Worm (Caenorhabditis elegans) whole organism, early embryonic: ENCODE data around the gene B0252.11.

Experiments used
- B0310.2 ChIP-seq: sonication (generic microtip); optimal IDR thresholded peaks from 2 replicates; lab custom pipeline; 2016; ENCODE audit warnings: mild to moderate bottlenecking, missing genetic modification characterization, missing compliant biosample characterization
- F13C5.2 ChIP-seq: sonication (generic microtip); optimal IDR thresholded peaks from 2 replicates; lab custom pipeline; 2017; ENCODE audit warnings: mild to moderate bottlenecking, missing genetic modification characterization, inconsistent platforms, missing compliant biosample characterization
- aly-1 ChIP-seq: sonication (generic microtip); optimal IDR thresholded peaks from 2 replicates; lab custom pipeline; 2016; ENCODE audit warnings: missing genetic modification characterization, missing compliant biosample characterization
- ama-1 ChIP-seq: fragments of 150-350 bp; optimal IDR thresholded peaks from 2 replicates; lab custom pipeline; 2014
- ceh-13 ChIP-seq: fragments of 200-800 bp; sonication (Bioruptor generic); optimal IDR thresholded peaks from 2 replicates; lab custom pipeline; 2018; ENCODE audit warnings: mild to moderate bottlenecking, missing genetic modification characterization, missing compliant biosample characterization
- ceh-36 ChIP-seq: sonication (generic microtip); optimal IDR thresholded peaks from 2 replicates; lab custom pipeline; 2016; ENCODE audit warnings: missing genetic modification characterization, inconsistent platforms, missing compliant biosample characterization
- ets-7 ChIP-seq: sonication (generic microtip); optimal IDR thresholded peaks from 2 replicates; lab custom pipeline; 2016; ENCODE audit warnings: missing genotype, missing genetic modification characterization, missing compliant biosample characterization
- flt-1 ChIP-seq: fragments of 200-800 bp; sonication (Bioruptor generic); IDR thresholded peaks from 2 replicates; pipeline ENCODE4 v1.3.6; 2022; ENCODE audit warnings: missing genetic modification characterization, missing compliant biosample characterization
- hmbx-1 ChIP-seq: sonication (generic microtip); optimal IDR thresholded peaks from 2 replicates; lab custom pipeline; 2016; ENCODE audit warnings: mild to moderate bottlenecking, missing genetic modification characterization, missing compliant biosample characterization
- hmg-4 ChIP-seq: fragments of 200-800 bp; sonication (Bioruptor generic); optimal IDR thresholded peaks from 2 replicates; lab custom pipeline; 2018; ENCODE audit warnings: mild to moderate bottlenecking, missing genetic modification characterization, missing compliant biosample characterization
- hnd-1 ChIP-seq: sonication (generic microtip); optimal IDR thresholded peaks from 2 replicates; lab custom pipeline; 2016; ENCODE audit warnings: missing genetic modification characterization, missing compliant biosample characterization
- pes-1 ChIP-seq: fragments of 200-800 bp; sonication (Bioruptor generic); IDR thresholded peaks from 2 replicates; pipeline ENCODE4 v1.3.6; 2022; ENCODE audit warnings: missing genetic modification reagents, missing genetic modification characterization, missing compliant biosample characterization
- scrt-1 ChIP-seq: fragments of 200-800 bp; sonication (Bioruptor generic); IDR thresholded peaks from 2 replicates; pipeline ENCODE4 v1.3.6; 2022; ENCODE audit warnings: missing genetic modification characterization, missing compliant biosample characterization
- sea-1 ChIP-seq: fragments of 200-800 bp; sonication (Bioruptor generic); conservative IDR thresholded peaks from 2 replicates; pipeline ENCODE4 v1.3.6; 2022; ENCODE audit warnings: missing genetic modification characterization, missing compliant biosample characterization
- tbx-11 ChIP-seq: fragments of 200-800 bp; sonication (Bioruptor generic); IDR thresholded peaks from 2 replicates; pipeline ENCODE4 v1.3.6; 2022; ENCODE audit warnings: missing genetic modification characterization, missing compliant biosample characterization
- tbx-37 ChIP-seq: fragments of 200-800 bp; sonication (Bioruptor generic); conservative IDR thresholded peaks from 2 replicates; pipeline ENCODE4 v1.3.6; 2022; ENCODE audit warnings: missing genetic modification reagents, missing genetic modification characterization, missing compliant biosample characterization
- tra-4 ChIP-seq: sonication (generic microtip); optimal IDR thresholded peaks from 2 replicates; lab custom pipeline; 2017; ENCODE audit warnings: missing genetic modification characterization, missing compliant biosample characterization

B0252.11 gene

DNA sequence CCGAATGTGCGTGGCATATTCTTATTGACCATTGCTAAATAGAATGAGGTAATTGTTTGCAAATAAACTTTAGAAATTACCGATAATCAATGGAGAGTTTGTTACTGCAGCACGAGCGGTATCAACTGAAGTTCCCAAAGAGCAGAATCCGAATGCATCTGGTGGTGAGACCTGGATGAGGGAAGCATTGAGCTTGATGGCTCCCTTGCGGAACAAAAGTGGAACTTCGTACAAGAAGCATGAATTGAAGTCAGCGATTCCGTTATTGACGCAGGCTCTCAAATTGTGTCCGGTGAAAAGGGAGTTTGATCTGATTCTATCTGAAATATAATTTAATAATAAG lies 28.1 kb downstream of the B0252.11 start:
- TF ChIP-seq hmg-4 (no peak), ceh-13 (GFP tag; lab: Kevin White, UChicago) (no peak), scrt-1 (no peak), tbx-11 (GFP tag; lab: Robert Waterston, UW) (no peak), tbx-37 (GFP tag; lab: Robert Waterston, UW) (no peak), flt-1 (GFP tag; lab: Robert Waterston, UW) (no peak), ets-7 (no peak), ama-1 (lab: Kevin White, UChicago) (no peak), aly-1 (tag; lab: Kevin White, UChicago) (no peak), tra-4 (no peak)

DNA sequence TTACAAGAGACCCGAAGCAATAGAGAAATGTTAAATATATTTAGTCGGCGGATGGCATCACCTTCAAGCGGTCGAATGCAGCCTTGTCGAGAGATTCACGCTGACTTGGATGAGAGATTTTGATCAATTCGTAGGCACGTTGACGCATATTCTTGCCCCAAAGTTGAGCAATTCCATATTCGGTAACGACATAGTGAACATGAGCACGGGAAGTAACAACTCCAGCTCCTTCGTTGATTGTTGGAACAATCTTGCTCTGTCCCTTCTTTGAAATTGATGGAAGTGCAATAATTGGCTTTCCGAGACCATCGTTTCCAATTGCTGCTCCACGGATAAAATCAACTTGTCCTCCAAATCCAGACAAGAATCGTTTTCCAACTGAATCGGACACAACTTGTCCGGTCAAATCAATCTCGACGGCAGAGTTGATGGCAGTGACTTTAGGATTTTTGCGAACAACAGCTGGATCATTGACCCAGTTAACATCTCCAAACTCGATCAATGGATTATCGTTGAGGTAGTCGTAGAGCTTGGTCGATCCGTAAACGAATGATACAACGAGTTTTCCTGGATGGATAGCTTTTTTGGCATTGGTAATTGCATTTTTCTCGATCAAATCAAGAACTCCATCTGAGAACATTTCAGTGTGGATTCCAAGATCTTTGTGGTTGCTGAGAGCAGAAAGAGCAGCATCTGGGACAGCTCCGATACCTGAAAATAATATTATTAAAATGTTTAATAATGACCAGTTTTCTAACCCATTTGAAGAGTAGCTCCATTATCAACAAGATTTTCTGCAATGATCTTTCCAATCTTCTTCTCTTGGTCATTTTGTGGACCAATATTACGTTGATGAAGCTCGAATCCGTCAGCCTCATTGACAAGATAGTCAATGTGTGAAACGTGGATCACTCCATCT lies 28.7 kb downstream of the B0252.11 start:
- TF ChIP-seq tra-4, result no peak
- no peak for TF ChIP-seq ets-7
- no peak for TF ChIP-seq B0310.2
- TF ChIP-seq hmg-4, result no peak
- TF ChIP-seq ama-1 (lab: Kevin White, UChicago), result no peak
- no peak for TF ChIP-seq tbx-11 (GFP tag; lab: Robert Waterston, UW)
- no peak for TF ChIP-seq ceh-36 (tag; lab: Kevin White, UChicago)
- TF ChIP-seq flt-1 (GFP tag; lab: Robert Waterston, UW), result no peak
- no peak for TF ChIP-seq scrt-1

DNA sequence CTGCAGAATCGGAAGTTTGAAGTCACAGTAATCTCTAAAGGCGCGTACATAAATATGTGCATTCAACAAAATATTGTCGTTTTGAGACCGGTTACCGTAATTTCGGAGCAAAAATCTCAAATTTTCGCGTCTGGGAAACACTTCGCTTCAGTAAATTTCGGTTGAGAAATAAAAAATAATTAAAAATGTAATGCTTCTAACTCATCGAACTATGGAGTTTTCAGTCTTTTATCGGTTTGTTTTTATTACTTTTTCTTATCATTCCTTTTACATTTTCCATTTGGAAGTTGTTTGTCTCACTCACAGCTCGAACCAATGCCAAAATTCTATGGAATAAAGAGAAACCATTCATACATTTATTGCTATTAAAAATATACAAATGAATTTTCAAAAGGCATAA lies 29.4 kb downstream of the B0252.11 start:
- no peak for TF ChIP-seq B0310.2
- no peak for TF ChIP-seq ceh-36 (tag; lab: Kevin White, UChicago)
- no peak for TF ChIP-seq sea-1

DNA sequence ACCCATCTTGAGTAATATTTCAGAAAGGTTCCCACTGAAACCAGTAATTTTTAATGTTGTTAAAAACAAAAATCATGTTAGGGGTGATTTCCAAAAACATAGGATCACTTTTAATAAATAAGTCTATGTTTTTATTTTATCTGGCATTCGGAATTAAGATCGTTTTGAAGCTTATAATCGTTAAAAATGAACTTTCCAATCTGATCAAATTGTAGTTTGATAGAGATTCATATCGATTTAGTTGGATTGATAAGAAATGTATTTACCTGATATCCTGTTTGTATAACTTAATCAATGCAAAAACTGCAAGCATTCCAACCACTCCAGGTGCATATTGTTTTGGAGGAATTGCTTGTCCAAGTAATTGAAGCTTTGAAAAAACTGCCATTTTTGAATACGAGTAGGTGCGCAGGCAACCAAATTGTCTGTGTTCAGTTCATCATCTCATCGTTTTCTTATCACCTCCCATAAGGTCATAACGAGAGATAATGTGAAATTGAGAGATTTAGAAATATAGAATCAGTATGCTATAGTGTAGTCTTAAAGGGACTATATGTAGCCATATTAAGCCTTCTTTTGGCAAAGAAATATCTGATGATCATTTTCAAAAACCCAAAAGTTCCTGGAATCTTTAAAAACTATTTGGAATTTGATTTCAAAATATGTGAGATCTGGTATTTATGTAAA lies 30.1 kb downstream of the B0252.11 start, which contains the start of gene pmp-2:
Gene pmp-2 (minus strand): TSS at position 487 of the 687 bp plus-strand sequence.
- TF ChIP-seq flt-1 (GFP tag; lab: Robert Waterston, UW), result no peak
- no peak for TF ChIP-seq ets-7
- TF ChIP-seq sea-1, result no peak
- TF ChIP-seq tra-4, result no peak
- no peak for TF ChIP-seq aly-1 (tag; lab: Kevin White, UChicago)
- TF ChIP-seq hmg-4, result no peak
- no peak for TF ChIP-seq scrt-1
- no peak for TF ChIP-seq F13C5.2 (tag; lab: Kevin White, UChicago)
- no peak for TF ChIP-seq tbx-11 (GFP tag; lab: Robert Waterston, UW)

DNA sequence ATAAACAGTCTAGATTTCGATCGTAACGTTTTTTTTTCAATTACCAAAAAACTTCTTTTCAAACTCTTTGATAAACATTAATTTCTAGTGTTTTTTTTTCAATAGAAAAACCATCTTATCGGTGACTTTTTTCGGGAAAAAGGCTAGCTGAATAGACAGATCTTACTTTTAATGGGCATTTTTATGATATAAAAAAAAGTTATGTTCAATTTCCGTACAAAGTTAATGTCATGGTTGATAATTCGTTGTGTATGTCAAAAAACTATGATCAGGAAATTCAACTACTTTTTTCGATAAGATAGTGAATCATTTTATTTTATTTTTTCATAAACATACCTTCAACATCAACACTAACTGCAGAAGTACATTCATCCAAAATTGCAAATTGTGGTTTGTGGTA lies 33.0 kb downstream of the B0252.11 start:
- TF ChIP-seq aly-1 (tag; lab: Kevin White, UChicago) (no peak), hmbx-1 (tag; lab: Kevin White, UChicago) (no peak), flt-1 (GFP tag; lab: Robert Waterston, UW) (no peak), pes-1 (GFP tag; lab: Robert Waterston, UW) (no peak), F13C5.2 (tag; lab: Kevin White, UChicago) (no peak), hnd-1 (tag; lab: Kevin White, UChicago) (no peak), ceh-36 (tag; lab: Kevin White, UChicago) (no peak), hmg-4 (no peak), tra-4 (no peak), ceh-13 (GFP tag; lab: Kevin White, UChicago) (no peak), ets-7 (no peak), ama-1 (lab: Kevin White, UChicago) (no peak), tbx-11 (GFP tag; lab: Robert Waterston, UW) (no peak), tbx-37 (GFP tag; lab: Robert Waterston, UW) (no peak), B0310.2 (no peak), scrt-1 (no peak), sea-1 (no peak)

DNA sequence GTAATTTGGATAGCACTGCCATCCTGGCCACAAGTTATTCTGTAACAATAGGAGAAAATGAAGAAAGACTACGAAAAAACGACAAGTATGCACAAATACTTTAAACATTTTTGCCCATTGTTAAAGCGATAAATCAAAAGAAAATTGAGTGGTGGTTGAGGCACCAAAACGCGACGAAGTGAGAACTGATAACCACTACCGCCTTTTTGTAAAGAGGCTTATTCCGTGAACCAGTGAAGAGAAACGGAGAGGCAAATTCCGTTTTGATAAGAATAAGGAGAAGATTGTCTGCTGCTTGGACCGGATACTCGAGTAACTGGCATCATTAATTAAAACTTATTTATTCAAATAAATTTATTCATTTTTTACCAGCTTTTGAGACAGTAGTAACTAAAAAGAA lies 33.9 kb downstream of the B0252.11 start, which contains the start of gene pmp-1:
Gene pmp-1 (minus strand): TSS at position 39 of the 400 bp plus-strand sequence.
- TF ChIP-seq tbx-37 (GFP tag; lab: Robert Waterston, UW), result no peak
- TF ChIP-seq ceh-13 (GFP tag; lab: Kevin White, UChicago), result no peak
- TF ChIP-seq F13C5.2 (tag; lab: Kevin White, UChicago), result no peak
- TF ChIP-seq scrt-1, result no peak
- TF ChIP-seq flt-1 (GFP tag; lab: Robert Waterston, UW), result no peak

DNA sequence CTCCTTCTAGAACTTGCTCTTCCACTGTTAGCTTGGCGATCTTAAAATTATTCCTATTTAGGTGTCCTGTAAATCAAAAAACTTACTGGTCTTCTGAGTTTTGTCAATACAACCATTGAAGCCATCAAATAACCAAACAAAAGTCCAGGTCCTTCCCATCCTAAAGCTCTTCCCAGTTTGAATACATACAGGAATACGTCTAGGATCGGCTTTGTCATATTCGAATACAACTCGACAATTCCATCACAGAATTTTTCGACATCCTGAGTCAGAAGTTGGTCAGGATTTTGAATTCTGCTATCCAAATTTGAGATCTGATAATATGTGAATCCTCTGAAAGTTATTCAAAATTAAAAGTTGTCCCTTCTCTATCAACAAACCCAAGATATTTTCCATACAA lies 35.3 kb downstream of the B0252.11 start:
- TF ChIP-seq hmbx-1 (tag; lab: Kevin White, UChicago), result no peak
- TF ChIP-seq F13C5.2 (tag; lab: Kevin White, UChicago), result no peak
- no peak for TF ChIP-seq pes-1 (GFP tag; lab: Robert Waterston, UW)
- TF ChIP-seq ets-7, result no peak
- TF ChIP-seq tra-4, result no peak
- no peak for TF ChIP-seq tbx-37 (GFP tag; lab: Robert Waterston, UW)
- no peak for TF ChIP-seq flt-1 (GFP tag; lab: Robert Waterston, UW)
- no peak for TF ChIP-seq ceh-36 (tag; lab: Kevin White, UChicago)
- TF ChIP-seq ama-1 (lab: Kevin White, UChicago), result no peak
- no peak for TF ChIP-seq sea-1
- TF ChIP-seq aly-1 (tag; lab: Kevin White, UChicago), result no peak
- TF ChIP-seq hnd-1 (tag; lab: Kevin White, UChicago), result no peak
- no peak for TF ChIP-seq scrt-1
- no peak for TF ChIP-seq hmg-4
- TF ChIP-seq B0310.2, result no peak
- TF ChIP-seq ceh-13 (GFP tag; lab: Kevin White, UChicago), result no peak
